Fruit fly (Drosophila melanogaster) whole organism, wandering third instar larva: Measurements from ENCODE around the gene CG32447.

ENCODE experiments used
- Abd-B ChIP-seq: fragments of >200 bp; optimal IDR thresholded peaks from 2 replicates; lab custom pipeline; 2017; ENCODE audit warnings: missing biosample characterization, missing genetic modification characterization
- GATAd ChIP-seq: sonication (Bioruptor generic); optimal IDR thresholded peaks from 2 replicates; lab custom pipeline; 2016; ENCODE audit warnings: missing biosample characterization, missing genetic modification characterization
- Hr78 ChIP-seq: fragments of >200 bp; optimal IDR thresholded peaks from 2 replicates; lab custom pipeline; 2017; ENCODE audit warnings: missing biosample characterization, missing genetic modification characterization
- Jra ChIP-seq: sonication (Bioruptor generic); optimal IDR thresholded peaks from 2 replicates; lab custom pipeline; 2016; ENCODE audit warnings: missing biosample characterization, missing genetic modification characterization
- Sp1 ChIP-seq: fragments of 200-800 bp; sonication (Bioruptor generic); optimal IDR thresholded peaks from 3 replicates; lab custom pipeline; 2019; ENCODE audit warnings: missing biosample characterization, mild to moderate bottlenecking, missing genetic modification characterization, moderate library complexity
- br ChIP-seq: fragments of 200-800 bp; sonication (Bioruptor generic); optimal IDR thresholded peaks from 2 replicates; lab custom pipeline; 2016; ENCODE audit warnings: missing biosample characterization, missing genetic modification characterization
- dl ChIP-seq, 2 experiments: fragments of 175-275, 200-275 bp in 1 of 2; fragments of 200-275 bp in 1 of 2; sonication (Bioruptor generic); optimal IDR thresholded peaks; lab custom pipeline; 2018; ENCODE audit warnings: mild to moderate bottlenecking in 2 of 2, missing biosample characterization in 2 of 2, missing genetic modification characterization in 2 of 2, moderate library complexity in 2 of 2; ENCODE audit not compliant: partially characterized antibody in 2 of 2, insufficient read depth in 1 of 2
- h ChIP-seq: fragments of 200-800 bp; sonication (Bioruptor generic); optimal IDR thresholded peaks from 3 replicates; lab custom pipeline; 2016; ENCODE audit warnings: missing biosample characterization, mild to moderate bottlenecking, missing genetic modification characterization
- pan ChIP-seq: fragments of >200 bp; optimal IDR thresholded peaks from 2 replicates; lab custom pipeline; 2017
- psq ChIP-seq: fragments of 200-800 bp; sonication (Bioruptor generic); optimal IDR thresholded peaks from 3 replicates; lab custom pipeline; 2017; ENCODE audit warnings: missing biosample characterization, mild to moderate bottlenecking, missing genetic modification characterization, moderate library complexity
- sv ChIP-seq: fragments of 200-800 bp; sonication (Bioruptor generic); optimal IDR thresholded peaks from 3 replicates; lab custom pipeline; 2016; ENCODE audit warnings: missing biosample characterization, missing genetic modification characterization
- tai ChIP-seq: sonication (Bioruptor generic); optimal IDR thresholded peaks from 2 replicates; lab custom pipeline; 2016; ENCODE audit warnings: missing biosample characterization, missing genetic modification characterization
- usp ChIP-seq: fragments of >200 bp; optimal IDR thresholded peaks from 2 replicates; lab custom pipeline; 2017; ENCODE audit warnings: missing biosample characterization, missing genetic modification characterization
- woc ChIP-seq: sonication (Bioruptor generic); optimal IDR thresholded peaks from 2 replicates; lab custom pipeline; 2016; ENCODE audit warnings: missing biosample characterization, mild to moderate bottlenecking, missing genetic modification characterization

dm6 chr3L:21642908-21643572, 63.1 kb downstream of the CG32447 start:
- TF ChIP-seq tai (GFP tag; lab: Kevin White, UChicago): no peak
- no peak for TF ChIP-seq Jra (GFP tag; lab: Kevin White, UChicago)
- TF ChIP-seq GATAd (GFP tag; lab: Kevin White, UChicago): no peak
- no peak for TF ChIP-seq sv
- TF ChIP-seq br (GFP tag; lab: Kevin White, UChicago): no peak
- no peak for TF ChIP-seq dl (GFP tag; optimal IDR thresholded peaks at IDR 0.05; lab: Kevin White, UChicago; ENCODE audit: insufficient read depth in 1 of 2, partially characterized antibody in 2 of 2)
- TF ChIP-seq Abd-B (GFP tag; lab: Kevin White, UChicago): no peak
- no peak for TF ChIP-seq woc
- no peak for TF ChIP-seq usp
- TF ChIP-seq pan: no peak
- TF ChIP-seq psq (GFP tag; lab: Kevin White, UChicago): no peak
- TF ChIP-seq Sp1 (GFP tag; lab: Kevin White, UChicago): no peak
- no peak for TF ChIP-seq Hr78 (GFP tag; lab: Kevin White, UChicago)
- no peak for TF ChIP-seq h (GFP tag; lab: Kevin White, UChicago)
